Fruit fly (Drosophila melanogaster) whole organism, pupa: ENCODE data around the gene Gdh.

Source experiments
- CG10348 ChIP-seq: fragments of 200-800 bp; sonication (Bioruptor generic); IDR thresholded peaks from 2 replicates; pipeline ENCODE4 v1.3.6; 2022; ENCODE audit warnings: missing biosample characterization, missing genetic modification characterization
- CG12605 ChIP-seq: fragments of 200-800 bp; sonication (Bioruptor generic); IDR thresholded peaks from 2 replicates; pipeline ENCODE4 v1.3.6; 2022; ENCODE audit warnings: missing biosample characterization, missing genetic modification characterization
- CG13204 ChIP-seq: fragments of 200-800 bp; sonication (Bioruptor generic); optimal IDR thresholded peaks from 2 replicates; lab custom pipeline; 2018; ENCODE audit warnings: missing biosample characterization, mild to moderate bottlenecking, missing genetic modification characterization, moderate library complexity
- CG14655 ChIP-seq: fragments of 200-800 bp; sonication (Bioruptor generic); optimal IDR thresholded peaks from 3 replicates; lab custom pipeline; 2017; ENCODE audit warnings: mild to moderate bottlenecking, missing biosample characterization, missing genetic modification reagents, missing genetic modification characterization
- CG17806 ChIP-seq: fragments of 200-800 bp; sonication (Bioruptor generic); optimal IDR thresholded peaks from 2 replicates; lab custom pipeline; 2018; ENCODE audit warnings: missing biosample characterization, mild to moderate bottlenecking, missing genetic modification characterization, moderate library complexity
- CG34367 ChIP-seq: fragments of 200-800 bp; sonication (Bioruptor generic); optimal IDR thresholded peaks from 2 replicates; lab custom pipeline; 2018; ENCODE audit warnings: missing biosample characterization, mild to moderate bottlenecking, missing genetic modification characterization
- CG4496 ChIP-seq: fragments of 200-800 bp; sonication (Bioruptor generic); IDR thresholded peaks from 3 replicates; pipeline ENCODE4 v1.3.6; 2022; ENCODE audit warnings: missing biosample characterization, missing genetic modification characterization
- CG8301 ChIP-seq: fragments of 200-800 bp; sonication (Bioruptor generic); optimal IDR thresholded peaks from 2 replicates; lab custom pipeline; 2018; ENCODE audit warnings: missing biosample characterization, mild to moderate bottlenecking, missing genetic modification characterization
- EcR ChIP-seq: fragments of 200-800 bp; sonication (Bioruptor generic); optimal IDR thresholded peaks from 3 replicates; lab custom pipeline; 2019; ENCODE audit warnings: missing biosample characterization, missing genetic modification characterization, mild to moderate bottlenecking, moderate library complexity, missing genetic modification reagents
- Ets98B ChIP-seq: fragments of 200-800 bp; sonication (Bioruptor generic); IDR thresholded peaks from 2 replicates; pipeline ENCODE4 v1.3.6; 2022; ENCODE audit warnings: missing biosample characterization, missing genetic modification characterization
- Snoo ChIP-seq: fragments of 200-800 bp; sonication (Bioruptor generic); optimal IDR thresholded peaks from 3 replicates; lab custom pipeline; 2017; ENCODE audit warnings: missing biosample characterization, mild to moderate bottlenecking, missing genetic modification characterization, inconsistent platforms
- fd96Ca ChIP-seq: fragments of 200-800 bp; sonication (Bioruptor generic); IDR thresholded peaks from 3 replicates; pipeline ENCODE4 v1.3.6; 2022; ENCODE audit warnings: missing biosample characterization, missing genetic modification characterization
- gl ChIP-seq: fragments of 200-800 bp; sonication (Bioruptor generic); optimal IDR thresholded peaks from 2 replicates; lab custom pipeline; 2018; ENCODE audit warnings: missing biosample characterization, mild to moderate bottlenecking, missing genetic modification characterization
- rn ChIP-seq: fragments of 200-800 bp; sonication (Bioruptor generic); IDR thresholded peaks from 2 replicates; pipeline ENCODE4 v1.3.6; 2022; ENCODE audit warnings: missing biosample characterization, missing genetic modification characterization

DNA sequence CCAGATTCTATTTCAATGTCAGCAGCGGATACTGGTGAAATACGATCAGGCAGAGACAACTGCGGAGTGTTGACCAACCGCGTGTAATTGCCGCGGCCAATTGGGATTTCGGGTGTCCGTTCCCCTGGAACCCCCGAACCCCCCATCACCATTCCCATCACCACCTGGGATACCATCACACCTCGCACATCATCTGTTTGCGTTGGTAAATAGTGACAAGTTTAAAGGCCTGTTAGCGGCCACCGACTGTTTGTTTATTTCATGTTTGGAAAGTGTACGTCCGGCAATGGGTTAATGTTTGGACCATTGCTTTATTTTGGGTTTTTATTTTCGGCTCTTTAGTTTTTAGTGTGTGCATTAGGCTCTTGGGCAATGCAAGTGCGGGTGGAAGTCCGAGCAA lies 4.1 kb upstream of the Gdh start:
- TF ChIP-seq CG17806 (tag; lab: Kevin White, UChicago) (no peak), CG34367 (tag; lab: Kevin White, UChicago) (no peak), CG12605 (GFP tag; lab: Robert Waterston, UW) (no peak), CG4496 (GFP tag; lab: Robert Waterston, UW) (no peak), gl (tag; lab: Kevin White, UChicago) (no peak), EcR (GFP tag; lab: Kevin White, UChicago) (no peak), CG14655 (GFP tag; lab: Kevin White, UChicago) (no peak), CG10348 (no peak), Ets98B (no peak), Snoo (tag; lab: Kevin White, UChicago) (no peak), CG13204 (GFP tag; lab: Kevin White, UChicago) (no peak), CG8301 (no peak), rn (no peak), fd96Ca (GFP tag; lab: Robert Waterston, UW) (no peak)
